Fruit fly (Drosophila melanogaster) whole organism, embryonic: ENCODE measurements around the gene CG10232.

Experiments
- CG10209 ChIP-seq: fragments of 200-800 bp; sonication (Bioruptor generic); optimal IDR thresholded peaks from 3 replicates; lab custom pipeline; 2017; ENCODE audit warnings: missing biosample characterization, mild to moderate bottlenecking, missing genetic modification characterization, missing genetic modification reagents
- CG11560 ChIP-seq: fragments of 200-800 bp; sonication (Bioruptor generic); IDR thresholded peaks from 3 replicates; pipeline ENCODE4 v1.3.6; 2022; ENCODE audit warnings: missing biosample characterization, missing genetic modification characterization
- CG13287 ChIP-seq: fragments of 200-800 bp; sonication (Bioruptor generic); IDR thresholded peaks from 2 replicates; pipeline ENCODE4 v1.3.6; 2022; ENCODE audit warnings: missing biosample characterization, missing genetic modification characterization; ENCODE audit not compliant: partially characterized antibody
- CG13424 ChIP-seq: fragments of 200-800 bp; sonication (Bioruptor generic); optimal IDR thresholded peaks from 2 replicates; lab custom pipeline; 2019; ENCODE audit warnings: missing biosample characterization, mild to moderate bottlenecking, missing genetic modification characterization, moderate library complexity
- CG17612 ChIP-seq: fragments of 200-800 bp; sonication (Bioruptor generic); IDR thresholded peaks from 2 replicates; pipeline ENCODE4 v1.3.6; 2022; ENCODE audit warnings: missing biosample characterization, missing genetic modification characterization
- CG18011 ChIP-seq: fragments of 200-800 bp; sonication (Bioruptor generic); optimal IDR thresholded peaks from 2 replicates; lab custom pipeline; 2017; ENCODE audit warnings: missing biosample characterization, missing genetic modification characterization, mild to moderate bottlenecking, moderate library complexity, missing genotype
- CG30403 ChIP-seq: fragments of 200-800 bp; sonication (Bioruptor generic); optimal IDR thresholded peaks from 3 replicates; lab custom pipeline; 2016; ENCODE audit warnings: missing biosample characterization, missing genetic modification characterization
- CG32532 ChIP-seq: fragments of 200-800 bp; sonication (Bioruptor generic); IDR thresholded peaks from 2 replicates; pipeline ENCODE4 v1.3.6; 2022; ENCODE audit warnings: missing biosample characterization, missing genetic modification characterization
- CG3407 ChIP-seq: fragments of 200-800 bp; sonication (Bioruptor generic); optimal IDR thresholded peaks from 2 replicates; lab custom pipeline; 2018; ENCODE audit warnings: missing biosample characterization, mild to moderate bottlenecking, missing genetic modification characterization
- CG42726 ChIP-seq: fragments of 200-800 bp; sonication (Bioruptor generic); IDR thresholded peaks from 2 replicates; pipeline ENCODE4 v1.3.6; 2022; ENCODE audit warnings: missing biosample characterization, missing genetic modification characterization; ENCODE audit not compliant: partially characterized antibody
- CG4360 ChIP-seq: fragments of 200-800 bp; sonication (Bioruptor generic); IDR thresholded peaks from 2 replicates; pipeline ENCODE4 v1.3.6; 2022; ENCODE audit warnings: missing biosample characterization, missing genetic modification characterization
- CG5180 ChIP-seq: fragments of 200-800 bp; sonication (Bioruptor generic); optimal IDR thresholded peaks from 3 replicates; lab custom pipeline; 2017; ENCODE audit warnings: missing biosample characterization, missing genetic modification characterization, mild to moderate bottlenecking, moderate library complexity, missing genetic modification reagents
- CG5245 ChIP-seq: fragments of 200-800 bp; sonication (Bioruptor generic); optimal IDR thresholded peaks from 3 replicates; lab custom pipeline; 2016; ENCODE audit warnings: missing biosample characterization, missing genetic modification characterization
- CG7839 ChIP-seq: fragments of 200-800 bp; sonication (Bioruptor generic); optimal IDR thresholded peaks from 3 replicates; lab custom pipeline; 2018; ENCODE audit warnings: missing biosample characterization, mild to moderate bottlenecking, missing genetic modification characterization, moderate library complexity
- CG9215 ChIP-seq: fragments of 200-800 bp; sonication (Bioruptor generic); IDR thresholded peaks from 2 replicates; pipeline ENCODE4 v1.3.6; 2022; ENCODE audit warnings: missing biosample characterization, missing genetic modification characterization
- Deaf1 ChIP-seq: fragments of 200-800 bp; optimal IDR thresholded peaks from 3 replicates; lab custom pipeline; 2019; ENCODE audit warnings: missing biosample characterization, mild to moderate bottlenecking, missing genetic modification characterization, moderate library complexity
- Dfd ChIP-seq, 2 experiments: fragments of >200 bp; optimal IDR thresholded peaks; 2 replicates each; lab custom pipeline; 2017; ENCODE audit warnings: missing biosample characterization in 2 of 2, missing genetic modification characterization in 2 of 2
- Dref ChIP-seq: fragments of 200-800 bp; sonication (Bioruptor generic); IDR thresholded peaks from 2 replicates; pipeline ENCODE4 v1.3.6; 2022; ENCODE audit warnings: missing biosample characterization, missing genetic modification characterization
- Elba2 ChIP-seq: fragments of 200-800 bp; sonication (Bioruptor generic); optimal IDR thresholded peaks from 3 replicates; lab custom pipeline; 2016; ENCODE audit warnings: missing biosample characterization, missing genetic modification characterization
- GATAe ChIP-seq: fragments of 200-800 bp; sonication (Bioruptor generic); conservative IDR thresholded peaks from 2 replicates; pipeline ENCODE4 v1.3.6; 2022; ENCODE audit warnings: missing biosample characterization, missing genetic modification characterization
- H15 ChIP-seq: fragments of 200-800 bp; sonication (Bioruptor generic); IDR thresholded peaks from 3 replicates; pipeline ENCODE4 v1.3.6; 2022; ENCODE audit warnings: missing biosample characterization, missing genetic modification characterization
- HLHmδ ChIP-seq: fragments of 200-800 bp; sonication (Bioruptor generic); optimal IDR thresholded peaks from 2 replicates; lab custom pipeline; 2018; ENCODE audit warnings: missing biosample characterization, mild to moderate bottlenecking, missing genetic modification characterization, moderate library complexity
- Jarid2 ChIP-seq: fragments of 200-800 bp; sonication (Bioruptor generic); optimal IDR thresholded peaks from 3 replicates; lab custom pipeline; 2017; ENCODE audit warnings: mild to moderate bottlenecking, missing biosample characterization, missing genetic modification reagents, missing genetic modification characterization
- Meics ChIP-seq: fragments of 200-800 bp; sonication (Bioruptor generic); optimal IDR thresholded peaks from 2 replicates; lab custom pipeline; 2017; ENCODE audit warnings: missing biosample characterization, mild to moderate bottlenecking, missing genetic modification characterization
- NFAT ChIP-seq: fragments of 200-800 bp; sonication (Bioruptor generic); IDR thresholded peaks from 2 replicates; pipeline ENCODE4 v1.3.6; 2022; ENCODE audit warnings: missing biosample characterization, missing genetic modification characterization
- Ravus ChIP-seq: fragments of 200-800 bp; sonication (Bioruptor generic); IDR thresholded peaks from 2 replicates; pipeline ENCODE4 v1.3.6; 2022; ENCODE audit warnings: missing biosample characterization, missing genetic modification characterization
- Trl ChIP-seq, 3 experiments: fragments of >200 bp in 2 of 3; fragments of 200-800 bp in 1 of 3; sonication (Bioruptor generic) in 1 of 3; optimal IDR thresholded peaks; 2 replicates in 1 of 3; 3 replicates in 2 of 3; lab custom pipeline; 2016 to 2017; ENCODE audit warnings: missing biosample characterization in 1 of 3, missing genetic modification characterization in 1 of 3
- ac ChIP-seq: fragments of 200-800 bp; sonication (Bioruptor generic); optimal IDR thresholded peaks from 3 replicates; lab custom pipeline; 2017; ENCODE audit warnings: missing biosample characterization, mild to moderate bottlenecking, missing genetic modification characterization
- cato ChIP-seq: fragments of 200-800 bp; sonication (Bioruptor generic); optimal IDR thresholded peaks from 2 replicates; lab custom pipeline; 2016; ENCODE audit warnings: missing biosample characterization, missing genetic modification characterization, borderline replicate concordance
- chinmo ChIP-seq: fragments of 200-800 bp; sonication (Bioruptor generic); IDR thresholded peaks from 4 replicates; pipeline ENCODE4 v1.3.6; 2022; ENCODE audit warnings: missing biosample characterization, missing genetic modification characterization; ENCODE audit not compliant: partially characterized antibody
- da ChIP-seq: fragments of 200-800 bp; sonication (Bioruptor generic); optimal IDR thresholded peaks from 2 replicates; lab custom pipeline; 2016; ENCODE audit warnings: missing biosample characterization, missing genetic modification characterization
- eve ChIP-seq, 2 experiments: fragments of >200 bp; optimal IDR thresholded peaks; 2 replicates each; lab custom pipeline; 2017; ENCODE audit warnings: missing biosample characterization in 2 of 2, missing genetic modification characterization in 2 of 2
- ftz-f1 ChIP-seq: fragments of 200-800 bp; sonication (Bioruptor generic); optimal IDR thresholded peaks from 2 replicates; lab custom pipeline; 2016; ENCODE audit warnings: missing biosample characterization, missing genetic modification characterization
- hkb ChIP-seq, 2 experiments: fragments of 200-800 bp in 1 of 2; fragments of >200 bp in 1 of 2; sonication (Bioruptor generic) in 1 of 2; IDR thresholded peaks in 1 of 2; optimal IDR thresholded peaks in 1 of 2; 2 replicates each; pipeline versions ENCODE4 v1.3.6 to Lab custom; 2017 to 2022; ENCODE audit warnings: missing biosample characterization in 1 of 2, missing genetic modification characterization in 1 of 2
- insv ChIP-seq, 2 experiments: fragments of 200-800 bp; sonication (Bioruptor generic); optimal IDR thresholded peaks; 3 replicates each; lab custom pipeline; 2016 to 2018; ENCODE audit warnings: missing biosample characterization in 2 of 2, missing genetic modification characterization in 2 of 2
- klu ChIP-seq: fragments of 200-800 bp; sonication (Bioruptor generic); IDR thresholded peaks from 2 replicates; pipeline ENCODE4 v1.3.6; 2022; ENCODE audit warnings: missing biosample characterization, missing genetic modification characterization
- knrl ChIP-seq: fragments of 200-800 bp; sonication (Bioruptor generic); IDR thresholded peaks from 3 replicates; pipeline ENCODE4 v1.3.6; 2022; ENCODE audit warnings: missing biosample characterization, missing genetic modification characterization; ENCODE audit not compliant: partially characterized antibody
- luna ChIP-seq: fragments of 200-800 bp; sonication (Bioruptor generic); optimal IDR thresholded peaks from 2 replicates; lab custom pipeline; 2016; ENCODE audit warnings: missing biosample characterization, missing genetic modification characterization
- nau ChIP-seq: fragments of 200-800 bp; sonication (Bioruptor generic); optimal IDR thresholded peaks from 3 replicates; lab custom pipeline; 2017; ENCODE audit warnings: missing biosample characterization, mild to moderate bottlenecking, missing genetic modification characterization, missing genetic modification reagents
- otp ChIP-seq: fragments of 200-800 bp; sonication (Bioruptor generic); IDR thresholded peaks from 3 replicates; pipeline ENCODE4, ENCODE4 v1.3.6; 2022; ENCODE audit warnings: missing biosample characterization, missing genetic modification characterization
- ranshi ChIP-seq: fragments of 200-800 bp; sonication (Bioruptor generic); IDR thresholded peaks from 2 replicates; pipeline ENCODE4 v1.3.6; 2022; ENCODE audit warnings: missing biosample characterization, missing genetic modification characterization
- sc ChIP-seq, 3 experiments: fragments of >200 bp in 2 of 3; fragments of 200-800 bp in 1 of 3; sonication (Bioruptor generic) in 1 of 3; optimal IDR thresholded peaks; 2 replicates in 2 of 3; 3 replicates in 1 of 3; lab custom pipeline; 2017; ENCODE audit warnings: mild to moderate bottlenecking in 1 of 3, missing biosample characterization in 1 of 3, missing genetic modification characterization in 1 of 3, missing genetic modification reagents in 1 of 3
- schlank ChIP-seq: fragments of 200-800 bp; sonication (Bioruptor generic); optimal IDR thresholded peaks from 2 replicates; lab custom pipeline; 2018; ENCODE audit warnings: missing biosample characterization, mild to moderate bottlenecking, missing genetic modification characterization
- sima ChIP-seq: fragments of 200-800 bp; sonication (Bioruptor generic); optimal IDR thresholded peaks from 2 replicates; lab custom pipeline; 2016; ENCODE audit warnings: missing biosample characterization, missing genetic modification characterization
- sna ChIP-seq: fragments of 200-800 bp; sonication (Bioruptor generic); IDR thresholded peaks from 2 replicates; pipeline ENCODE4 v1.3.6; 2022; ENCODE audit warnings: missing biosample characterization, missing genetic modification characterization; ENCODE audit not compliant: partially characterized antibody
- sr ChIP-seq: fragments of 200-800 bp; sonication (Bioruptor generic); IDR thresholded peaks from 3 replicates; pipeline ENCODE4 v1.3.6; 2022; ENCODE audit warnings: missing biosample characterization, missing genetic modification characterization
- tna ChIP-seq: fragments of 200-800 bp; sonication (Bioruptor generic); IDR thresholded peaks from 2 replicates; pipeline ENCODE4 v1.3.6; 2022; ENCODE audit warnings: missing biosample characterization, missing genetic modification characterization; ENCODE audit not compliant: partially characterized antibody

Gene CG10232

DNA sequence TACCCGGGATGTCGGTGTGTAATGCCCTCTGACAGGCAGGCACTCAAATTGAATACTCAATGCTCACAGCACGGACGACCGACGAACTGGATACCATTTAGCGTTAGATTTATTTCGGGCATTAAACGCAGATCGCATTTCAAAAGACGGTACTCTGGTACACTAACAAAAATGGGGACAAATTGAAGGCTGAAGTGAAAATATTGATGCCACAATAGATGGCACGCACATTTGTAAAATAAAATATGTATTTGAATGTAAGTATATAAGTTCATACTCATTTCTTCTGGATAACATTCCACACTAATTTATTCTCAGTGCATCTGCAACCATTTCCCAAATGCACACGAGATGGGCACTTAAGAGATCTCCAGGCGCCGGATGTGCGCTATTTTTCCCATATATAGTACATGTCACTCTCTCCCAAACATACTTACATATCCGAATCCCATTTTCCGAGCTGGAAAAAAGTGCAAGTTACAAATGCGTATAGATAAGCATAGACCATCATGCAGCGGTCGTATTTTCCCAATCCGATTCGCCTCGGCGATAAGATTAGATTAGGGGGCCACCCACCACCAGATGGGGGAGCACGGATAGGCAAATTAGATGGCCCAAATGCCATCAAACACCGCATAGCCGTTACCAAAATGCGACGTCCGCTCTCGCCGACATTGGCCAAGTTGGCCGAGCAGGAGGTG is 11.8 kb downstream of the CG10232 start, which contains the start of gene CG10301 (continued):
- TF ChIP-seq CG7839 (tag; lab: Kevin White, UChicago) (peak; percentile 60), CG5245 (GFP tag; lab: Kevin White, UChicago) (peak; percentile 47), tna (GFP tag; lab: Robert Waterston, UW) (no peak), GATAe (GFP tag; lab: Robert Waterston, UW) (0 out of 2 replicates have a peak, but pooled peaks have one; percentile 19), Deaf1 (tag; lab: Kevin White, UChicago) (no peak), CG30403 (GFP tag; lab: Kevin White, UChicago) (peak; percentile 54), hkb (optimal IDR thresholded peaks at IDR 0.05; lab: Kevin White, UChicago) (no peak), hkb (GFP tag; IDR thresholded peaks at IDR 0.05; lab: Robert Waterston, UW) (peak; percentile 55; the same call in 1 of the 2 replicates), Jarid2 (GFP tag; lab: Kevin White, UChicago) (no peak), sima (GFP tag; lab: Kevin White, UChicago) (no peak), ranshi (GFP tag; lab: Robert Waterston, UW) (peak; percentile 68), Meics (GFP tag; lab: Kevin White, UChicago) (no peak), NFAT (GFP tag; lab: Robert Waterston, UW) (no peak), CG13424 (peak; percentile 60), CG3407 (GFP tag; lab: Kevin White, UChicago) (peak; percentile 42), ftz-f1 (GFP tag; lab: Kevin White, UChicago) (no peak), CG13287 (GFP tag; lab: Robert Waterston, UW) (no peak), CG5180 (GFP tag; lab: Kevin White, UChicago) (peak; percentile 1), CG4360 (GFP tag; lab: Robert Waterston, UW) (no peak), Trl (optimal IDR thresholded peaks at IDR 0.05; lab: Kevin White, UChicago) (no peak), Trl (GFP tag; optimal IDR thresholded peaks at IDR 0.05; lab: Kevin White, UChicago) (peak; percentile 12), sr (GFP tag; lab: Robert Waterston, UW) (no peak), chinmo (GFP tag; lab: Robert Waterston, UW) (no peak), schlank (tag; lab: Kevin White, UChicago) (no peak), insv (GFP tag; optimal IDR thresholded peaks at IDR 0.05; lab: Kevin White, UChicago) (no peak), sc (optimal IDR thresholded peaks at IDR 0.05; lab: Kevin White, UChicago) (no peak), sc (GFP tag; optimal IDR thresholded peaks at IDR 0.05; lab: Kevin White, UChicago) (peak; percentile 50), klu (GFP tag; lab: Robert Waterston, UW) (no peak), Ravus (no peak; the same call in 1 of the 2 replicates), CG9215 (GFP tag; lab: Robert Waterston, UW) (no peak), CG10209 (GFP tag; lab: Kevin White, UChicago) (peak; percentile 67), CG17612 (GFP tag; lab: Robert Waterston, UW) (no peak), CG32532 (GFP tag; lab: Robert Waterston, UW) (no peak), CG42726 (no peak), ac (GFP tag; lab: Kevin White, UChicago) (peak; percentile 61), sna (no peak), otp (GFP tag; lab: Robert Waterston, UW) (peak; percentile 69; the same call in 2 of the 3 replicates), H15 (GFP tag; lab: Robert Waterston, UW) (peak; percentile 52; the same call in 1 of the 3 replicates), Elba2 (GFP tag; lab: Kevin White, UChicago) (no peak), luna (GFP tag; lab: Kevin White, UChicago) (no peak), eve (GFP tag; optimal IDR thresholded peaks at IDR 0.05; lab: Kevin White, UChicago) (peak; percentile 63 to 67), Dref (GFP tag; lab: Robert Waterston, UW) (no peak), CG11560 (tag; lab: Robert Waterston, UW) (no peak), cato (peak; percentile 40), Dfd (GFP tag; optimal IDR thresholded peaks at IDR 0.05; lab: Kevin White, UChicago) (no peak), da (GFP tag; lab: Kevin White, UChicago) (no peak), CG18011 (GFP tag; lab: Kevin White, UChicago) (no peak), HLHmδ (no peak), nau (GFP tag; lab: Kevin White, UChicago) (peak; percentile 79), knrl (GFP tag; lab: Robert Waterston, UW) (no peak)
